Fruit fly (Drosophila melanogaster) whole organism, embryonic: ENCODE measurements around the gene Muc30E.

ENCODE experiments used
- Ada2b ChIP-seq: fragments of 200-800 bp; sonication (Bioruptor generic); IDR thresholded peaks from 2 replicates; pipeline ENCODE4 v1.3.6; 2022; ENCODE audit warnings: missing biosample characterization, missing genetic modification characterization
- Adf1 ChIP-seq: fragments of 200-800 bp; sonication (Bioruptor generic); IDR thresholded peaks from 2 replicates; pipeline ENCODE4 v1.3.6; 2022; ENCODE audit warnings: missing biosample characterization, missing genetic modification characterization
- Bdp1 ChIP-seq: fragments of 200-800 bp; sonication (Bioruptor generic); optimal IDR thresholded peaks from 3 replicates; lab custom pipeline; 2016; ENCODE audit warnings: missing biosample characterization, missing genetic modification characterization
- BtbVII ChIP-seq: fragments of 200-800 bp; sonication (Bioruptor generic); optimal IDR thresholded peaks from 3 replicates; lab custom pipeline; 2017; ENCODE audit warnings: missing biosample characterization, mild to moderate bottlenecking, missing genetic modification characterization
- Bteb2 ChIP-seq: fragments of 200-800 bp; sonication (Bioruptor generic); optimal IDR thresholded peaks from 2 replicates; lab custom pipeline; 2016; ENCODE audit warnings: missing biosample characterization, missing genetic modification characterization
- CG12104 ChIP-seq: fragments of 200-800 bp; sonication (Bioruptor generic); optimal IDR thresholded peaks from 3 replicates; lab custom pipeline; 2016; ENCODE audit warnings: missing biosample characterization, missing genetic modification characterization
- CG14441 ChIP-seq: fragments of 200-800 bp; sonication (Bioruptor generic); IDR thresholded peaks from 2 replicates; pipeline ENCODE4 v1.3.6; 2022; ENCODE audit warnings: missing biosample characterization, missing genetic modification characterization
- CG14667 ChIP-seq: fragments of 200-800 bp; sonication (Bioruptor generic); IDR thresholded peaks from 2 replicates; pipeline ENCODE4 v1.3.6; 2022; ENCODE audit warnings: missing biosample characterization, missing genetic modification characterization
- CG14710 ChIP-seq: fragments of 200-800 bp; sonication (Bioruptor generic); optimal IDR thresholded peaks from 3 replicates; lab custom pipeline; 2019; ENCODE audit warnings: missing biosample characterization, mild to moderate bottlenecking, missing genetic modification characterization, moderate library complexity
- CG14965 ChIP-seq: fragments of 200-800 bp; sonication (Bioruptor generic); optimal IDR thresholded peaks from 2 replicates; lab custom pipeline; 2016; ENCODE audit warnings: missing biosample characterization, missing genetic modification characterization, borderline replicate concordance
- CG1603 ChIP-seq: fragments of 200-800 bp; sonication (Bioruptor generic); optimal IDR thresholded peaks from 2 replicates; lab custom pipeline; 2019; ENCODE audit warnings: missing biosample characterization, mild to moderate bottlenecking, missing genetic modification characterization, moderate library complexity
- CG16813 ChIP-seq: fragments of 200-800 bp; sonication (Bioruptor generic); IDR thresholded peaks from 3 replicates; pipeline ENCODE4 v1.3.6; 2022; ENCODE audit warnings: missing biosample characterization, missing genetic modification characterization; ENCODE audit not compliant: partially characterized antibody
- CG17802 ChIP-seq: fragments of 200-800 bp; sonication (Bioruptor generic); optimal IDR thresholded peaks from 2 replicates; lab custom pipeline; 2018; ENCODE audit warnings: missing biosample characterization, mild to moderate bottlenecking, missing genetic modification characterization, moderate library complexity
- CG1792 ChIP-seq: fragments of 200-800 bp; sonication (Bioruptor generic); optimal IDR thresholded peaks from 2 replicates; lab custom pipeline; 2016; ENCODE audit warnings: missing biosample characterization, missing genetic modification characterization
- CG2875 ChIP-seq: fragments of 200-800 bp; sonication (Bioruptor generic); optimal IDR thresholded peaks from 2 replicates; lab custom pipeline; 2017; ENCODE audit warnings: missing biosample characterization, mild to moderate bottlenecking, missing genetic modification characterization, missing genetic modification reagents
- CG32767 ChIP-seq: fragments of 200-800 bp; sonication (Bioruptor generic); IDR thresholded peaks from 2 replicates; pipeline ENCODE4 v1.3.6; 2022; ENCODE audit warnings: missing biosample characterization, missing genetic modification characterization
- CG3281 ChIP-seq: fragments of 200-800 bp; sonication (Bioruptor generic); optimal IDR thresholded peaks from 3 replicates; lab custom pipeline; 2017; ENCODE audit warnings: missing biosample characterization, mild to moderate bottlenecking, missing genetic modification characterization
- CG34376 ChIP-seq: fragments of 200-800 bp; sonication (Bioruptor generic); optimal IDR thresholded peaks from 2 replicates; lab custom pipeline; 2018; ENCODE audit warnings: missing biosample characterization, mild to moderate bottlenecking, missing genetic modification characterization
- CG7987 ChIP-seq: fragments of 200-800 bp; sonication (Bioruptor generic); optimal IDR thresholded peaks from 2 replicates; lab custom pipeline; 2018; ENCODE audit warnings: missing biosample characterization, mild to moderate bottlenecking, missing genetic modification characterization, moderate library complexity
- CG9817 ChIP-seq: fragments of 200-800 bp; sonication (Bioruptor generic); optimal IDR thresholded peaks from 2 replicates; lab custom pipeline; 2018; ENCODE audit warnings: missing biosample characterization, mild to moderate bottlenecking, missing genetic modification characterization, moderate library complexity
- Fer2 ChIP-seq: fragments of 200-800 bp; sonication (Bioruptor generic); optimal IDR thresholded peaks from 2 replicates; lab custom pipeline; 2018; ENCODE audit warnings: missing biosample characterization, mild to moderate bottlenecking, missing genetic modification characterization, moderate library complexity
- Gsc ChIP-seq: fragments of 200-800 bp; sonication (Bioruptor generic); IDR thresholded peaks from 2 replicates; pipeline ENCODE4 v1.3.6; 2022; ENCODE audit warnings: missing biosample characterization, missing genetic modification characterization
- Kr ChIP-seq: fragments of 200-800 bp; sonication (Bioruptor generic); optimal IDR thresholded peaks from 2 replicates; lab custom pipeline; 2017; ENCODE audit warnings: missing biosample characterization, mild to moderate bottlenecking, missing genetic modification characterization
- Myb ChIP-seq: fragments of 200-800 bp; sonication (Bioruptor generic); optimal IDR thresholded peaks from 2 replicates; lab custom pipeline; 2016; ENCODE audit warnings: missing biosample characterization, missing genetic modification characterization
- Ravus ChIP-seq: fragments of 200-800 bp; sonication (Bioruptor generic); IDR thresholded peaks from 2 replicates; pipeline ENCODE4 v1.3.6; 2022; ENCODE audit warnings: missing biosample characterization, missing genetic modification characterization
- Sry-δ ChIP-seq: fragments of 200-800 bp; sonication (Bioruptor generic); optimal IDR thresholded peaks from 2 replicates; lab custom pipeline; 2016; ENCODE audit warnings: missing biosample characterization, missing genetic modification characterization
- Stat92E ChIP-seq, 3 experiments: fragments of >200 bp in 2 of 3; fragments of 200-800 bp in 1 of 3; sonication (Bioruptor generic) in 1 of 3; optimal IDR thresholded peaks; 2 replicates each; lab custom pipeline; 2017 to 2019; ENCODE audit warnings: missing biosample characterization in 3 of 3, missing genetic modification characterization in 3 of 3, mild to moderate bottlenecking in 1 of 3, moderate library complexity in 1 of 3
- ara ChIP-seq: fragments of 200-800 bp; sonication (Bioruptor generic); IDR thresholded peaks from 2 replicates; pipeline ENCODE4 v1.3.6; 2022; ENCODE audit warnings: missing biosample characterization, missing genetic modification characterization
- bcd ChIP-seq: fragments of 200-800 bp; sonication (Bioruptor generic); optimal IDR thresholded peaks from 2 replicates; lab custom pipeline; 2017; ENCODE audit warnings: missing biosample characterization, mild to moderate bottlenecking, missing genetic modification characterization
- btn ChIP-seq: fragments of 200-800 bp; sonication (Bioruptor generic); optimal IDR thresholded peaks from 2 replicates; lab custom pipeline; 2016; ENCODE audit warnings: missing biosample characterization, missing genetic modification characterization
- chn ChIP-seq: fragments of 200-800 bp; sonication (Bioruptor generic); optimal IDR thresholded peaks from 2 replicates; lab custom pipeline; 2016; ENCODE audit warnings: missing biosample characterization, missing genetic modification characterization
- dan ChIP-seq: fragments of 200-800 bp; sonication (Bioruptor generic); IDR thresholded peaks from 2 replicates; pipeline ENCODE4 v1.3.6; 2022; ENCODE audit warnings: missing biosample characterization, missing genetic modification characterization
- dm ChIP-seq: fragments of 200-800 bp; sonication (Bioruptor generic); optimal IDR thresholded peaks from 3 replicates; lab custom pipeline; 2016; ENCODE audit warnings: missing biosample characterization, missing genetic modification characterization
- ems ChIP-seq: fragments of 200-800 bp; sonication (Bioruptor generic); optimal IDR thresholded peaks from 3 replicates; lab custom pipeline; 2016; ENCODE audit warnings: missing biosample characterization, missing genetic modification characterization
- eve ChIP-seq, 2 experiments: fragments of >200 bp; optimal IDR thresholded peaks; 2 replicates each; lab custom pipeline; 2017; ENCODE audit warnings: missing biosample characterization in 2 of 2, missing genetic modification characterization in 2 of 2
- ewg ChIP-seq: fragments of 200-800 bp; sonication (Bioruptor generic); optimal IDR thresholded peaks from 3 replicates; lab custom pipeline; 2017; ENCODE audit warnings: mild to moderate bottlenecking, missing biosample characterization, missing genetic modification reagents, missing genetic modification characterization
- fd64A ChIP-seq: fragments of 200-800 bp; sonication (Bioruptor generic); optimal IDR thresholded peaks from 3 replicates; lab custom pipeline; 2018; ENCODE audit warnings: missing biosample characterization, mild to moderate bottlenecking, missing genetic modification characterization
- gem ChIP-seq: fragments of 200-800 bp; sonication (Bioruptor generic); optimal IDR thresholded peaks from 2 replicates; lab custom pipeline; 2019; ENCODE audit warnings: missing biosample characterization, mild to moderate bottlenecking, missing genetic modification characterization, moderate library complexity
- ind ChIP-seq: fragments of 200-800 bp; sonication (Bioruptor generic); optimal IDR thresholded peaks from 3 replicates; lab custom pipeline; 2016; ENCODE audit warnings: missing biosample characterization, missing genetic modification characterization
- insv ChIP-seq, 2 experiments: fragments of 200-800 bp; sonication (Bioruptor generic); optimal IDR thresholded peaks; 3 replicates each; lab custom pipeline; 2016 to 2018; ENCODE audit warnings: missing biosample characterization in 2 of 2, missing genetic modification characterization in 2 of 2
- kah ChIP-seq: fragments of 200-800 bp; sonication (Bioruptor generic); optimal IDR thresholded peaks from 2 replicates; lab custom pipeline; 2018; ENCODE audit warnings: missing biosample characterization, mild to moderate bottlenecking, missing genetic modification characterization
- lilli ChIP-seq: fragments of 200-800 bp; sonication (Bioruptor generic); optimal IDR thresholded peaks from 3 replicates; lab custom pipeline; 2016; ENCODE audit warnings: missing biosample characterization, missing genetic modification characterization
- mirr ChIP-seq: fragments of 200-800 bp; sonication (Bioruptor generic); optimal IDR thresholded peaks from 3 replicates; lab custom pipeline; 2018; ENCODE audit warnings: missing biosample characterization, mild to moderate bottlenecking, missing genetic modification characterization
- pfk ChIP-seq: fragments of 200-800 bp; sonication (Bioruptor generic); optimal IDR thresholded peaks from 2 replicates; lab custom pipeline; 2018; ENCODE audit warnings: missing biosample characterization, mild to moderate bottlenecking, missing genetic modification characterization, moderate library complexity
- pnt ChIP-seq: fragments of 200-800 bp; sonication (Bioruptor generic); optimal IDR thresholded peaks from 3 replicates; lab custom pipeline; 2016; ENCODE audit warnings: missing biosample characterization, missing genetic modification characterization
- sens ChIP-seq: fragments of 200-800 bp; sonication (Bioruptor generic); peaks from one replicate; lab custom pipeline; 2016; ENCODE audit warnings: missing biosample characterization, missing genetic modification characterization
- seq ChIP-seq: fragments of 200-800 bp; sonication (Bioruptor generic); IDR thresholded peaks from 2 replicates; pipeline ENCODE4 v1.3.6; 2022; ENCODE audit warnings: missing biosample characterization, missing genetic modification characterization
- slou ChIP-seq: fragments of 200-800 bp; sonication (Bioruptor generic); optimal IDR thresholded peaks from 3 replicates; lab custom pipeline; 2016; ENCODE audit warnings: missing biosample characterization, missing genetic modification characterization
- stc ChIP-seq: fragments of 200-800 bp; sonication (Bioruptor generic); IDR thresholded peaks from 2 replicates; pipeline ENCODE4 v1.3.6; 2022; ENCODE audit warnings: missing biosample characterization, missing genetic modification characterization
- tup ChIP-seq: fragments of 200-800 bp; sonication (Bioruptor generic); optimal IDR thresholded peaks from 2 replicates; lab custom pipeline; 2016; ENCODE audit warnings: missing biosample characterization, mild to moderate bottlenecking, missing genetic modification characterization, moderate library complexity

Muc30E gene

dm6 chr2L:9894193-9894592 lies 8.7 kb downstream of the Muc30E start (continued):
- no peak for TF ChIP-seq bcd (GFP tag; lab: Kevin White, UChicago)

- TF ChIP-seq Kr (GFP tag; lab: Kevin White, UChicago) (no peak), Ravus (GFP tag; lab: Robert Waterston, UW) (no peak), Gsc (GFP tag; lab: Robert Waterston, UW) (no peak), dm (GFP tag; lab: Kevin White, UChicago) (peak; percentile 77), insv (GFP tag; optimal IDR thresholded peaks at IDR 0.05; lab: Kevin White, UChicago) (no peak), Adf1 (GFP tag; lab: Robert Waterston, UW) (no peak), pnt (GFP tag; lab: Kevin White, UChicago) (no peak), CG14441 (no peak), ara (GFP tag; lab: Robert Waterston, UW) (no peak), CG7987 (GFP tag; lab: Kevin White, UChicago) (no peak), chn (GFP tag; lab: Kevin White, UChicago) (no peak), tup (GFP tag; lab: Kevin White, UChicago) (no peak), CG9817 (tag; lab: Kevin White, UChicago) (no peak), kah (GFP tag; lab: Kevin White, UChicago) (no peak), CG2875 (GFP tag; lab: Kevin White, UChicago) (no peak), gem (no peak), CG14667 (GFP tag; lab: Robert Waterston, UW) (no peak), ewg (GFP tag; lab: Kevin White, UChicago) (no peak), sens (GFP tag; lab: Kevin White, UChicago) (peak; percentile 73), Bdp1 (GFP tag; lab: Kevin White, UChicago) (no peak), CG1792 (GFP tag; lab: Kevin White, UChicago) (no peak), Stat92E (GFP tag; optimal IDR thresholded peaks at IDR 0.05; lab: Kevin White, UChicago) (no peak), CG32767 (GFP tag; lab: Robert Waterston, UW) (no peak), CG14710 (tag; lab: Kevin White, UChicago) (no peak), Fer2 (no peak), CG16813 (GFP tag; lab: Robert Waterston, UW) (peak; percentile 38; the same call in 1 of the 3 replicates), ems (GFP tag; lab: Kevin White, UChicago) (no peak), slou (GFP tag; lab: Kevin White, UChicago) (no peak), Bteb2 (GFP tag; lab: Kevin White, UChicago) (no peak), CG1603 (tag; lab: Kevin White, UChicago) (peak; percentile 37), Myb (GFP tag; lab: Kevin White, UChicago) (peak; percentile 37), ind (GFP tag; lab: Kevin White, UChicago) (no peak), dan (no peak), seq (GFP tag; lab: Robert Waterston, UW) (no peak), CG17802 (tag; lab: Kevin White, UChicago) (no peak), mirr (GFP tag; lab: Kevin White, UChicago) (no peak), pfk (no peak), CG14965 (no peak), BtbVII (GFP tag; lab: Kevin White, UChicago) (no peak), CG12104 (GFP tag; lab: Kevin White, UChicago) (no peak), eve (GFP tag; optimal IDR thresholded peaks at IDR 0.05; lab: Kevin White, UChicago) (no peak), btn (GFP tag; lab: Kevin White, UChicago) (no peak), lilli (GFP tag; lab: Kevin White, UChicago) (no peak), fd64A (GFP tag; lab: Kevin White, UChicago) (no peak), stc (GFP tag; lab: Robert Waterston, UW) (no peak), Ada2b (GFP tag; lab: Robert Waterston, UW) (no peak), CG3281 (GFP tag; lab: Kevin White, UChicago) (no peak), CG34376 (GFP tag; lab: Kevin White, UChicago) (peak; percentile 16), Sry-δ (GFP tag; lab: Kevin White, UChicago) (peak; percentile 72)
Measured at dm6 chr2L:9893183-9893582, 9.7 kb downstream of the Muc30E start, which contains the start of gene mtDNA-helicase. mtDNA-helicase (minus strand) TSS chr2L:9893446.
